Fruit fly (Drosophila melanogaster): ENCODE measurements around the gene nSyb.
A peak's percentile ranks its signal among the peaks of the same experiment; 100 is the strongest.

nSyb gene

DNA sequence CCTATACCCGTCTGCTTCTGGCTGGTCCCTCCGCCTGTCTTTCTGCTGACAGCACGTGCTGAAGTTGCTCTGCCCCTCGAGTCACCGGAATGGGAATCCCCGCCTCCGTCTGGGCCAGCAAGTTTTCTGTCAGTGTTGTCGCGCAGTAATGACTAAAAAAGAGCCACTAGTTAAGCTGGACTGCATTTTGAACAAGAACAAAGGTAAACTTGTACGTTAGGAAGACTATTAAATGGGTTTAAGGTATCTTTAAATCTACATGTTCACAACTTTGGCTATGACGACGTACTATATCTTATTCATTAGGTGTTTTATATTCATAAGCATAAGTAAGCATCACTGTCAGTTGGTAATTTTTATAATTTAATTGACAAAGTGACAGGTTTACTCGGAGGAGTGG is 41.8 kb upstream of the nSyb start (continued):
- TF ChIP-seq CG8119 (GFP tag; IDR thresholded peaks at IDR 0.05) (0 out of 3 replicates have a peak, but pooled peaks have one; percentile 21), Sox102F (GFP tag; optimal IDR thresholded peaks at IDR 0.05) (no peak), CG6792 (GFP tag; optimal IDR thresholded peaks at IDR 0.05) (no peak), Blimp-1 (GFP tag; optimal IDR thresholded peaks at IDR 0.05) (no peak), CG31627 (GFP tag; optimal IDR thresholded peaks at IDR 0.05) (no peak), CG9139 (GFP tag; optimal IDR thresholded peaks at IDR 0.05) (no peak), CG3919 (GFP tag; optimal IDR thresholded peaks at IDR 0.05) (peak; percentile 26), Smox (GFP tag; optimal IDR thresholded peaks at IDR 0.05) (no peak), CG6163 (GFP tag; IDR thresholded peaks at IDR 0.05) (0 out of 3 replicates have a peak, but pooled peaks have one; percentile 43), CG3032 (tag; optimal IDR thresholded peaks at IDR 0.05) (peak; percentile 38)

DNA sequence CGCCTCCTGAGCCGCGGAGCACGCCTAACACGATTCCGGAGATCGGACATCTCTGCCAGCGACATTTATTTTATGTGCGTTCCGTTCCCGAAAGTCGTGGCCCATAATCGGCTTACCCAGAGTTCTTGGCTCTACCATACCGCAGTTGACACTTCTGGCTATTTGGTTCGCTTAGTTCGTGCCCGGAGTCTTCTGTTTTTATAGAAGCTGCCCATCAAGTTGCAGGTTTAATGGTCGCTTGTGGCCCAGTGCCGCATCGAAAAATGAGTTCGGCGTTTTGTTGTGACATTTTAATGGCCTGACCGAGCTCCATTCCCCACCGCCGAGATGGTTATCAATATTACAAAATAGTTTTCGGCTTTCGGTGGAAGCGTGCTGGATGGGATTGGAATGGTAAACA is 38.7 kb upstream of the nSyb start:
- TF ChIP-seq CG7368 (GFP tag; optimal IDR thresholded peaks at IDR 0.05) = no peak
- no peak for TF ChIP-seq CG32006 (GFP tag; optimal IDR thresholded peaks at IDR 0.05)
- no peak for TF ChIP-seq CG31627 (GFP tag; optimal IDR thresholded peaks at IDR 0.05)
- TF ChIP-seq CG6276 (GFP tag; optimal IDR thresholded peaks at IDR 0.05) = no peak
- TF ChIP-seq Hr38 (GFP tag; optimal IDR thresholded peaks at IDR 0.05) = no peak
- TF ChIP-seq eg (GFP tag; IDR thresholded peaks at IDR 0.05) = no peak
- no peak for TF ChIP-seq ss (GFP tag; optimal IDR thresholded peaks at IDR 0.05)
- TF ChIP-seq CG8632 (GFP tag; optimal IDR thresholded peaks at IDR 0.05) = no peak
- TF ChIP-seq Eip93F (GFP tag; optimal IDR thresholded peaks at IDR 0.05) = no peak
- TF ChIP-seq CG11902 (GFP tag; optimal IDR thresholded peaks at IDR 0.05) = no peak
- no peak for TF ChIP-seq Ets96B (tag; optimal IDR thresholded peaks at IDR 0.05)

DNA sequence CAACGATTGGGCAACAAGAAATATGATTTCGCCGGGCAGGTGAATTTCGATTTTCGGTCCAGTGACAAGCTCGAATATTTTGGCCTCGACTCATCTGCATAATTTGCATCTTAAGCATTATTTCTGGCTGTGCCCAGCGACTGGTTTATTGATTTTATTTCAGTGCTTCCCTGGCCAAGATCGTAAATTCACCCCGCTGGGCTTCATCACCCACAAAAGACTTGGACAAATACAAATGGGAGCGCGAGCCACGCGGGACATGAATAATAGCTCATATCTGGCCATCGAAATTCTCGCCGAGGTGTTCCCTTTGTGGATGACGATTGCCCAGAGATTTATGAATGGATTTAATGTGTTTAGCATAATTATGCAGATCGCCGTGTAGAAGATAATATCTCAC is 37.7 kb upstream of the nSyb start:
- no peak for TF ChIP-seq CG8319 (GFP tag; optimal IDR thresholded peaks at IDR 0.05)
- TF ChIP-seq pdm3 (GFP tag; optimal IDR thresholded peaks at IDR 0.05) = no peak
- TF ChIP-seq CG6163 (GFP tag; IDR thresholded peaks at IDR 0.05) = no peak
- TF ChIP-seq CG6854 (GFP tag; optimal IDR thresholded peaks at IDR 0.05) = no peak
- TF ChIP-seq net (GFP tag; optimal IDR thresholded peaks at IDR 0.05) = no peak
- no peak for TF ChIP-seq CG9139 (GFP tag; optimal IDR thresholded peaks at IDR 0.05)
- no peak for TF ChIP-seq Sox14 (GFP tag; optimal IDR thresholded peaks at IDR 0.05)
- no peak for TF ChIP-seq CG31627 (GFP tag; optimal IDR thresholded peaks at IDR 0.05)
- no peak for TF ChIP-seq lz (GFP tag; optimal IDR thresholded peaks at IDR 0.05)
- TF ChIP-seq CG11294 (GFP tag; IDR thresholded peaks at IDR 0.05) = no peak
- TF ChIP-seq CG4318 (GFP tag; optimal IDR thresholded peaks at IDR 0.05) = no peak
- TF ChIP-seq CG7368 (GFP tag; optimal IDR thresholded peaks at IDR 0.05) = no peak
- TF ChIP-seq fd85E (GFP tag; optimal IDR thresholded peaks at IDR 0.05) = no peak
- TF ChIP-seq Ets96B (tag; optimal IDR thresholded peaks at IDR 0.05) = no peak
- TF ChIP-seq CG15336 (GFP tag; IDR thresholded peaks at IDR 0.05) = no peak
- no peak for TF ChIP-seq esn (GFP tag; optimal IDR thresholded peaks at IDR 0.05)
- no peak for TF ChIP-seq CG8119 (GFP tag; IDR thresholded peaks at IDR 0.05)
- no peak for TF ChIP-seq CG32006 (GFP tag; optimal IDR thresholded peaks at IDR 0.05)

DNA sequence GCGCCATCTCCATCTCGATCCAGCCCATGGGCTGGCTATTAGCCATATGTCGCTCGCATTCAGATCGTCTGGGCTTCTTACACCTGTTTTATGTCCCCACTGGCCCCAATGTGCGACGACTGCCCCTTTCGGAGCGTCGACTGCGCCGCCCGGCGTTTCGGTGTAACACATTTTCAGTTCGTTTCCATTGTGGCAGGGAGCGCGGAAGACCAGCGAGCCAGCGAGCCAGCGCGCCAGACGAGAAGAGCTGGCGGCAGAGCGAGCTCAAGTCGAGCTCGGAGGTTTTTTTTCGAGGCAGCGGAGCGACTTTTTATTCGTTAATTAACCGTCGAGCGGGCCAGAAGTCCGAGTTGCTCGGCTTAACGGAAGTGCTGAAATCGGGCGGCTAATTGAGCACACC is 36.8 kb upstream of the nSyb start, which contains the start of gene CG7991:
TSS of gene CG7991 (plus strand) at position 329 of the 400 bp plus-strand sequence.
- TF ChIP-seq CG3032 (tag; optimal IDR thresholded peaks at IDR 0.05) = no peak
- peak; percentile 14 for TF ChIP-seq Eip78C (GFP tag)
- peak; percentile 38; the same call in 1 of the 3 replicates for TF ChIP-seq CG6163 (GFP tag; IDR thresholded peaks at IDR 0.05)
- no peak for TF ChIP-seq acj6 (GFP tag; optimal IDR thresholded peaks at IDR 0.05)

DNA sequence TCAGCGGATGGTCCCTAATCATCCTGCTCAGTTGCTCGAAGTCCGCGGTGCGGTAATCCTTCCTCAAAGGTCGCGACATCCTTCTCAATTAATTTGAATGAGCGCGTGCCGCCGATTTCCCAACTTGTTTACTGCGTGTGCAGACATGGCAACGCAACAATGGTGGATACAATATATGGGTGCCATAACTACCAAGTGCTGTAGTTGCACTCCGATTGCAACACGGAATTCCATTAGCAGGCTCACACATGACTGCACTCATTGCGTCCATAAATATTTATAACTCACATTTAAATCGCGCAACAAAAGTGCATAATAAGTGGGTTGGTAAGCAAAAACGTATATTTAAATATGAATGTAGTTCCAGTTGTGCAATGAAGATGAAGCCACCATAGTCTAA is 35.1 kb upstream of the nSyb start, which contains the start of gene CG13930:
TSS of gene CG13930 (minus strand) at position 101 of the 400 bp plus-strand sequence.
- TF ChIP-seq topi (GFP tag; optimal IDR thresholded peaks at IDR 0.05) (no peak), Eip93F (GFP tag; optimal IDR thresholded peaks at IDR 0.05) (no peak), fkh (GFP tag; optimal IDR thresholded peaks at IDR 0.05) (no peak), Met (GFP tag; optimal IDR thresholded peaks at IDR 0.05) (no peak), Hr38 (GFP tag; optimal IDR thresholded peaks at IDR 0.05) (no peak), dsx (GFP tag; optimal IDR thresholded peaks at IDR 0.05; ENCODE audit: poor library complexity, severe bottlenecking) (no peak), esn (GFP tag; optimal IDR thresholded peaks at IDR 0.05) (no peak), CG1621 (tag; optimal IDR thresholded peaks at IDR 0.05) (no peak), vri (GFP tag; optimal IDR thresholded peaks at IDR 0.05) (no peak), ss (GFP tag; optimal IDR thresholded peaks at IDR 0.05) (no peak), CG9139 (GFP tag; optimal IDR thresholded peaks at IDR 0.05) (no peak)

All from whole organism, prepupa.